Worm (Caenorhabditis elegans): ENCODE measurements around the gene str-67.

DNA sequence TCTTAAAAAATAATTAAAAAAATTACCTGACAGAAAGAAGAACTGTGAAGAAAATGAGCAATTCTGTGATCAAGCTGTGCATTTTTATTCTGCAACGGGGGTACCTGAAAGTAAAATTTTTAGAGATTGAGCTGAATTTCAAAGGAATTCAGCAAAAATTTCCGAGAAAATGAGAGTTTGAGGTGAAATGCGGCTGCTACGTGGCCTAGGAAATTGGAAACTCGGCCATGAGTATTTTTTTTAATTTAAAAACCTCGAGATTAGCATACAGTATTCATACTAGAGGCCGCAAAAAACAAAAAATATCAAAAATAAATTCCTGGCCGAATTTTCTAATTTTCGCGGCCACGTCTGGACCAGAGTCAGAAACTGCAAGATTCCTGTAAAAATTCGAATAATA is 31.1 kb downstream of the str-67 start, which contains the start of gene flp-34:
- TF ChIP-seq dmd-4 (tag; optimal IDR thresholded peaks at IDR 0.05; ENCODE audit: borderline replicate concordance), result no peak
- TF ChIP-seq madf-2 (tag; optimal IDR thresholded peaks at IDR 0.05), result no peak
- TF ChIP-seq ceh-9 (tag; optimal IDR thresholded peaks at IDR 0.05), result no peak
- TF ChIP-seq syd-9 (tag; optimal IDR thresholded peaks at IDR 0.05), result no peak
- TF ChIP-seq rnt-1 (tag; optimal IDR thresholded peaks at IDR 0.05), result no peak
